Worm (Caenorhabditis elegans): ENCODE measurements around the gene cdk-1.

cdk-1 gene

ce11 chrIII:9713862-9714261, 33.4 kb upstream of the cdk-1 start, which contains the start of gene ncx-6:
Gene ncx-6 (minus strand): TSS chrIII:9713949.
- TF ChIP-seq pqm-1 (tag; optimal IDR thresholded peaks at IDR 0.05) (peak; percentile 0), aly-2 (tag; optimal IDR thresholded peaks at IDR 0.05) (no peak), elt-2 (tag; optimal IDR thresholded peaks at IDR 0.05) (peak; percentile 76)

ce11 chrIII:9714731-9715130, 32.5 kb upstream of the cdk-1 start:
- TF ChIP-seq pqm-1 (tag; optimal IDR thresholded peaks at IDR 0.05) (peak; percentile 28), nhr-25 (tag; optimal IDR thresholded peaks at IDR 0.05) (no peak), elt-2 (tag; optimal IDR thresholded peaks at IDR 0.05) (peak; percentile 80)

ce11 chrIII:9717243-9717642, 30.0 kb upstream of the cdk-1 start:
- TF ChIP-seq aly-2 (tag; optimal IDR thresholded peaks at IDR 0.05) (peak; percentile 43), pqm-1 (tag; optimal IDR thresholded peaks at IDR 0.05) (peak; percentile 67), unc-62 (GFP tag; optimal IDR thresholded peaks at IDR 0.05) (no peak), jun-1 (tag; optimal IDR thresholded peaks at IDR 0.05) (no peak), R02D3.7 (tag; optimal IDR thresholded peaks at IDR 0.05) (peak; percentile 20), ZK546.5 (tag; optimal IDR thresholded peaks at IDR 0.05) (no peak), tbx-2 (tag; optimal IDR thresholded peaks at IDR 0.05) (peak; percentile 45), nhr-23 (tag; optimal IDR thresholded peaks at IDR 0.05) (peak; percentile 80), nhr-67 (tag; optimal IDR thresholded peaks at IDR 0.05) (no peak), skn-1 (tag; optimal IDR thresholded peaks at IDR 0.05) (no peak), hmg-11 (tag; optimal IDR thresholded peaks at IDR 0.05) (no peak), fkh-10 (GFP tag; optimal IDR thresholded peaks at IDR 0.05) (no peak), elt-2 (tag; optimal IDR thresholded peaks at IDR 0.05) (peak; percentile 75), nhr-77 (tag; optimal IDR thresholded peaks at IDR 0.05) (peak; percentile 34), nhr-43 (tag; optimal IDR thresholded peaks at IDR 0.05; ENCODE audit: poor library complexity, severe bottlenecking) (peak; percentile 61), nhr-25 (tag; optimal IDR thresholded peaks at IDR 0.05) (peak; percentile 18), nhr-12 (tag; optimal IDR thresholded peaks at IDR 0.05) (no peak), ceh-9 (tag; optimal IDR thresholded peaks at IDR 0.05) (no peak), ztf-11 (tag; optimal IDR thresholded peaks at IDR 0.05) (no peak), zag-1 (tag; optimal IDR thresholded peaks at IDR 0.05) (no peak), ama-1 (optimal IDR thresholded peaks at IDR 0.05) (peak; percentile 96), sea-2 (GFP tag; optimal IDR thresholded peaks at IDR 0.05) (no peak), fkh-2 (tag; optimal IDR thresholded peaks at IDR 0.05) (no peak), lin-15B (tag; optimal IDR thresholded peaks at IDR 0.05) (peak; percentile 31), egl-5 (tag; optimal IDR thresholded peaks at IDR 0.05) (no peak), nfya-1 (tag; optimal IDR thresholded peaks at IDR 0.05; ENCODE audit: insufficient read depth) (peak; percentile 75), lin-39 (tag; optimal IDR thresholded peaks at IDR 0.05) (peak; percentile 61), egl-27 (tag; optimal IDR thresholded peaks at IDR 0.05) (no peak), ceh-82 (tag; optimal IDR thresholded peaks at IDR 0.05) (peak; percentile 13), nhr-76 (tag; optimal IDR thresholded peaks at IDR 0.05) (no peak), elt-1 (tag; optimal IDR thresholded peaks at IDR 0.05) (no peak), ceh-28 (tag; optimal IDR thresholded peaks at IDR 0.05) (peak; percentile 59), lsy-12 (tag; optimal IDR thresholded peaks at IDR 0.05) (peak; percentile 71), snpc-4 (tag; optimal IDR thresholded peaks at IDR 0.05) (peak; percentile 99), pha-4 (tag; optimal IDR thresholded peaks at IDR 0.05) (peak; percentile 44), nhr-11 (tag; optimal IDR thresholded peaks at IDR 0.05) (no peak)

ce11 chrIII:9720191-9720590, 27.1 kb upstream of the cdk-1 start, which contains the start of gene ncx-7:
Gene ncx-7 (minus strand): TSS chrIII:9720291.
- TF ChIP-seq ztf-4 (tag; optimal IDR thresholded peaks at IDR 0.05) (no peak), pqm-1 (tag; optimal IDR thresholded peaks at IDR 0.05) (peak; percentile 36), elt-2 (tag; optimal IDR thresholded peaks at IDR 0.05) (peak; percentile 58)

ce11 chrIII:9721991-9722390, 25.3 kb upstream of the cdk-1 start:
- TF ChIP-seq snpc-4 (tag; optimal IDR thresholded peaks at IDR 0.05), result no peak
- no peak for TF ChIP-seq hmg-11 (tag; optimal IDR thresholded peaks at IDR 0.05)
- no peak for TF ChIP-seq daf-12 (tag; optimal IDR thresholded peaks at IDR 0.05)
- TF ChIP-seq ZK546.5 (tag; optimal IDR thresholded peaks at IDR 0.05), result no peak
- peak; percentile 95 for TF ChIP-seq pqm-1 (tag; optimal IDR thresholded peaks at IDR 0.05)
- no peak for TF ChIP-seq egl-5 (tag; optimal IDR thresholded peaks at IDR 0.05)
- no peak for TF ChIP-seq ceh-28 (tag; optimal IDR thresholded peaks at IDR 0.05)
- no peak for TF ChIP-seq unc-62 (GFP tag; optimal IDR thresholded peaks at IDR 0.05)
- TF ChIP-seq nhr-67 (tag; optimal IDR thresholded peaks at IDR 0.05), result no peak
- TF ChIP-seq elt-3 (tag; optimal IDR thresholded peaks at IDR 0.05), result no peak
- peak; percentile 16 for TF ChIP-seq jun-1 (tag; optimal IDR thresholded peaks at IDR 0.05)
- TF ChIP-seq nhr-76 (tag; optimal IDR thresholded peaks at IDR 0.05), result no peak
- peak; percentile 35 for TF ChIP-seq pha-4 (tag; optimal IDR thresholded peaks at IDR 0.05)
- TF ChIP-seq elt-2 (tag; optimal IDR thresholded peaks at IDR 0.05), result peak; percentile 97
- no peak for TF ChIP-seq nhr-28 (tag; optimal IDR thresholded peaks at IDR 0.05)
